Worm (Caenorhabditis elegans) whole organism, mixed stage, embryonic: Measurements from ENCODE around the gene C40H1.3.

ENCODE experiments used
- M03D4.4 ChIP-seq: sonication (generic microtip); optimal IDR thresholded peaks from 2 replicates; lab custom pipeline; 2017; ENCODE audit warnings: mild to moderate bottlenecking, missing genetic modification characterization, missing compliant biosample characterization
- bed-3 ChIP-seq: fragments of 200-800 bp; sonication (Bioruptor generic); optimal IDR thresholded peaks from 3 replicates; lab custom pipeline; 2018; ENCODE audit warnings: mild to moderate bottlenecking, missing genetic modification characterization, moderate library complexity, missing compliant biosample characterization
- blmp-1 ChIP-seq: fragments of 150-350 bp; optimal IDR thresholded peaks from 2 replicates; lab custom pipeline; 2014; ENCODE audit warnings: missing biosample characterization, missing genetic modification characterization
- ceh-39 ChIP-seq: fragments of 150-350 bp; optimal IDR thresholded peaks from 2 replicates; lab custom pipeline; 2014; ENCODE audit warnings: missing biosample characterization, missing genetic modification characterization
- ceh-43 ChIP-seq: fragments of 200-800 bp; sonication (Bioruptor generic); optimal IDR thresholded peaks from 2 replicates; lab custom pipeline; 2018; ENCODE audit warnings: mild to moderate bottlenecking, missing genetic modification characterization, moderate library complexity, missing compliant biosample characterization
- ceh-83 ChIP-seq: fragments of 200-800 bp; sonication (Bioruptor generic); optimal IDR thresholded peaks from 2 replicates; lab custom pipeline; 2018; ENCODE audit warnings: mild to moderate bottlenecking, missing genetic modification characterization, missing compliant biosample characterization
- ces-1 ChIP-seq: fragments of 150-350 bp; optimal IDR thresholded peaks from 2 replicates; lab custom pipeline; 2014; ENCODE audit warnings: missing biosample characterization, missing genetic modification reagents, missing genetic modification characterization
- cnd-1 ChIP-seq: fragments of 200-800 bp; sonication (Bioruptor generic); optimal IDR thresholded peaks from 2 replicates; lab custom pipeline; 2018; ENCODE audit warnings: mild to moderate bottlenecking, missing genetic modification characterization, missing compliant biosample characterization
- drap-1 ChIP-seq: fragments of 200-800 bp; sonication (Bioruptor generic); optimal IDR thresholded peaks from 3 replicates; lab custom pipeline; 2018; ENCODE audit warnings: mild to moderate bottlenecking, missing genetic modification characterization, missing compliant biosample characterization
- elt-1 ChIP-seq: sonication (generic microtip); optimal IDR thresholded peaks from 2 replicates; lab custom pipeline; 2017; ENCODE audit warnings: missing genetic modification characterization, mild to moderate bottlenecking, missing compliant biosample characterization, antibody characterized with exemption, moderate library complexity, borderline replicate concordance; ENCODE audit not compliant: insufficient read depth
- elt-3 ChIP-seq: fragments of 150-350 bp; optimal IDR thresholded peaks from 2 replicates; lab custom pipeline; 2014; ENCODE audit warnings: missing biosample characterization, missing genetic modification characterization
- flh-1 ChIP-seq: fragments of 200-800 bp; sonication (Bioruptor generic); optimal IDR thresholded peaks from 2 replicates; lab custom pipeline; 2018; ENCODE audit warnings: mild to moderate bottlenecking, missing genetic modification characterization, moderate library complexity, missing compliant biosample characterization
- ham-2 ChIP-seq: fragments of 200-800 bp; sonication (Bioruptor generic); optimal IDR thresholded peaks from 2 replicates; lab custom pipeline; 2018; ENCODE audit warnings: mild to moderate bottlenecking, missing genetic modification characterization, missing compliant biosample characterization
- hlh-1 ChIP-seq: fragments of 150-350 bp; optimal IDR thresholded peaks from 2 replicates; lab custom pipeline; 2014; ENCODE audit warnings: missing biosample characterization, missing genetic modification reagents, missing genetic modification characterization
- lin-13 ChIP-seq: fragments of 150-350 bp; optimal IDR thresholded peaks from 2 replicates; lab custom pipeline; 2014; ENCODE audit warnings: missing biosample characterization, missing genetic modification characterization
- lin-32 ChIP-seq: fragments of 200-800 bp; sonication (Bioruptor generic); optimal IDR thresholded peaks from 2 replicates; lab custom pipeline; 2018; ENCODE audit warnings: mild to moderate bottlenecking, missing genetic modification characterization, missing compliant biosample characterization
- lsy-2 ChIP-seq: fragments of 150-350 bp; optimal IDR thresholded peaks from 2 replicates; lab custom pipeline; 2014; ENCODE audit warnings: missing biosample characterization, missing genetic modification characterization
- mab-5 ChIP-seq: fragments of 150-350 bp; optimal IDR thresholded peaks from 2 replicates; lab custom pipeline; 2014; ENCODE audit warnings: missing biosample characterization, missing genetic modification characterization
- mep-1 ChIP-seq: fragments of 150-350 bp; optimal IDR thresholded peaks from 2 replicates; lab custom pipeline; 2017; ENCODE audit warnings: missing biosample characterization, missing genetic modification reagents, missing genetic modification characterization, inconsistent platforms
- mls-2 ChIP-seq: sonication (generic microtip); optimal IDR thresholded peaks from 2 replicates; lab custom pipeline; 2016; ENCODE audit warnings: mild to moderate bottlenecking, missing genetic modification characterization, moderate library complexity, missing compliant biosample characterization
- nhr-12 ChIP-seq: fragments of 150-350 bp; optimal IDR thresholded peaks from 2 replicates; lab custom pipeline; 2014; ENCODE audit warnings: missing biosample characterization, missing genetic modification characterization
- nhr-2 ChIP-seq: fragments of 150-350 bp; optimal IDR thresholded peaks from 2 replicates; lab custom pipeline; 2014; ENCODE audit warnings: missing biosample characterization, missing genetic modification characterization
- nhr-237 ChIP-seq: fragments of 150-350 bp; optimal IDR thresholded peaks from 2 replicates; lab custom pipeline; 2014; ENCODE audit warnings: missing biosample characterization, missing genetic modification characterization
- nhr-28 ChIP-seq: fragments of 150-350 bp; optimal IDR thresholded peaks from 2 replicates; lab custom pipeline; 2014; ENCODE audit warnings: missing biosample characterization, missing genetic modification characterization
- nhr-76 ChIP-seq: sonication (generic microtip); optimal IDR thresholded peaks from 2 replicates; lab custom pipeline; 2017; ENCODE audit warnings: missing biosample characterization, missing genetic modification characterization
- pha-4 ChIP-seq: fragments of 150-350 bp; optimal IDR thresholded peaks from 2 replicates; lab custom pipeline; 2018; ENCODE audit warnings: missing biosample characterization, missing genetic modification reagents, missing genetic modification characterization
- sem-2 ChIP-seq: fragments of 200-800 bp; sonication (Bioruptor generic); optimal IDR thresholded peaks from 2 replicates; lab custom pipeline; 2018; ENCODE audit warnings: mild to moderate bottlenecking, missing genetic modification characterization, missing compliant biosample characterization
- snpc-4 ChIP-seq: fragments of 150-350 bp; optimal IDR thresholded peaks from 2 replicates; lab custom pipeline; 2014; ENCODE audit warnings: missing biosample characterization, missing genetic modification characterization
- sptf-1 ChIP-seq: sonication (generic microtip); optimal IDR thresholded peaks from 2 replicates; lab custom pipeline; 2017; ENCODE audit warnings: mild to moderate bottlenecking, missing genetic modification characterization, moderate library complexity, missing compliant biosample characterization
- tbx-8 ChIP-seq: fragments of 200-800 bp; sonication (Bioruptor generic); optimal IDR thresholded peaks from 2 replicates; lab custom pipeline; 2018; ENCODE audit warnings: mild to moderate bottlenecking, missing genetic modification characterization, moderate library complexity, missing compliant biosample characterization
- unc-120 ChIP-seq: sonication (generic microtip); optimal IDR thresholded peaks from 2 replicates; lab custom pipeline; 2017; ENCODE audit warnings: missing genetic modification characterization, missing compliant biosample characterization; ENCODE audit not compliant: poor library complexity, severe bottlenecking
- unc-62 ChIP-seq: fragments of 150-350 bp; optimal IDR thresholded peaks from 2 replicates; lab custom pipeline; 2014; ENCODE audit warnings: missing biosample characterization, missing genetic modification reagents, missing genetic modification characterization
- zip-8 ChIP-seq: fragments of 150-350 bp; optimal IDR thresholded peaks from 2 replicates; lab custom pipeline; 2014; ENCODE audit warnings: missing biosample characterization, missing genetic modification characterization
- ztf-11 ChIP-seq: fragments of 150-350 bp; optimal IDR thresholded peaks from 2 replicates; lab custom pipeline; 2014; ENCODE audit warnings: missing biosample characterization, missing genetic modification characterization

Gene C40H1.3

DNA sequence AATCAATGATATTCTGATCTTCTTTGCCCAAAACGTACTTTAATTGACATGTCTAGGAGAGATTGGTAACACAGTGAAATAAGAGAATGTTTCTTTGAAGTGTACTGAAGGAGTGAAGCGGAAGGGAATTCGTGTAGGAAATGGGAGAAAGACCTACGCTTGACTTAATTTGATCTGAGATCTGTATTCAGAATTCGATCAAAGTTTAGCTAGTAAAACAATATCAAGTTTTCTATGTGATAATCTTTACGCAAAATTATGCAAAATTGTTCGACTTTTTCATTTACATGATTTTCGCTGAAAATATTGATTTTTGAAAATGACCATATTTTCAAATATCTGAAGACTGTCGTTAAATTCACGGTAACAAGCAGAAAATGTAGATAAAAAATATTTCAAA is 31.8 kb downstream of the C40H1.3 start, which contains the start of gene K01B6.4:
K01B6.4 (minus strand) TSS at position 101 of the 400 bp plus-strand sequence.
- no peak for TF ChIP-seq bed-3 (GFP tag; lab: Kevin White, UChicago)
- no peak for TF ChIP-seq sptf-1 (tag; lab: Kevin White, UChicago)
- TF ChIP-seq cnd-1 (tag; lab: Kevin White, UChicago): no peak
- TF ChIP-seq elt-1 (tag; lab: Kevin White, UChicago): no peak
- no peak for TF ChIP-seq pha-4 (tag; lab: Kevin White, UChicago)
- TF ChIP-seq ztf-11 (tag; lab: Kevin White, UChicago): no peak
- no peak for TF ChIP-seq mab-5 (tag; lab: Kevin White, UChicago)
- no peak for TF ChIP-seq lin-32 (GFP tag; lab: Kevin White, UChicago)
- no peak for TF ChIP-seq ceh-43 (GFP tag; lab: Kevin White, UChicago)
- no peak for TF ChIP-seq mls-2 (tag; lab: Kevin White, UChicago)

DNA sequence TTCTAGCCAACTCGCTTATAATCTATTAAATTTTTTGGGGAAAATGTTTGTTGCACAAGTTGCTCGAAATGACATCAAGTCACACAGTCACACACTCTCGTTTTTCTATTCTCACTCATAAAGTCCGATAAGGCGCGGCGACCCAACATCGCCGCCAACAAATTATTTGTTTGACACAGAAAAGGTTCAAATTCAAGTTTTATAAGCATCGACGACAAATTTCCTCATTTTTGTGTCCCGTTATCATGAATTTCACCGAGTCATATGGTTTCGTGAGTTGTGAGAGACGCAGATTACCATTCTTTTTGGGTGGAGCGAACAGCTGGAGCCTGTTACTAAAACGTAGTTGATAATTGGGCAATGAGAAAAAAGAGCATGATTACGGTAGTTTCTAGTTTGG is 39.4 kb downstream of the C40H1.3 start:
- TF ChIP-seq ceh-83 (no peak), lin-13 (tag; lab: Kevin White, UChicago) (no peak), nhr-2 (no peak), hlh-1 (no peak), sptf-1 (tag; lab: Kevin White, UChicago) (no peak), nhr-237 (no peak), M03D4.4 (no peak)
- TF ChIP-seq, all 35 proteins: peak for 0

- TF ChIP-seq sptf-1 (tag; lab: Kevin White, UChicago) (no peak), ceh-83 (no peak), nhr-2 (no peak), lsy-2 (no peak), bed-3 (GFP tag; lab: Kevin White, UChicago) (no peak), snpc-4 (tag; lab: Kevin White, UChicago) (no peak), nhr-76 (tag; lab: Kevin White, UChicago) (no peak), unc-62 (GFP tag; lab: Kevin White, UChicago) (no peak), mab-5 (tag; lab: Kevin White, UChicago) (no peak), ham-2 (GFP tag; lab: Kevin White, UChicago) (no peak), hlh-1 (no peak), M03D4.4 (no peak), zip-8 (tag; lab: Kevin White, UChicago) (no peak), nhr-28 (tag; lab: Kevin White, UChicago) (no peak), unc-120 (tag; lab: Kevin White, UChicago) (no peak), lin-32 (GFP tag; lab: Kevin White, UChicago) (no peak), nhr-12 (no peak), sem-2 (no peak), elt-1 (tag; lab: Kevin White, UChicago) (no peak), elt-3 (tag; lab: Kevin White, UChicago) (no peak)
These were observed 40.6 kb downstream of the C40H1.3 start for ce11 chrIII:9288540-9288939.

DNA sequence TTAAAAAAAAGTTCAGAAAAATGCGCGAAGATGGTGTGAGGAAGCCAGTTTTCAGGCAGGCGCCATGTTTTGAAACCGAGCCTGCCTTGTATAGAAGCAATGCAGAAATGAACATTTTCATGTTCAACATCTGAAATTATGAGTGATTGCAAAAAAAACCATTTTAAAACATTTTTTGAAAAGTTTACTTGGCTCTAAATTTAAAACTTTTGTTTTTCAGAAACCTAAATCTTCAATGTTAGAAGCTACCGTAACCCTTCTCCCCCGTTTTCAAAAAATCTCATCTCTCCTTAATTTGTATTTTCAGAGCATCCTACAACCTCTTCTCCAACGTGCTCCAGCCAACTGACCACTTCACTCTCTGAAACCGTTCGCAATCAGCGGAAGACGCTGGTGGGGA is 47.7 kb downstream of the C40H1.3 start, which contains the start of gene fozi-1:
fozi-1 (plus strand) TSS at position 301 of the 400 bp plus-strand sequence.
- TF ChIP-seq drap-1 (GFP tag; lab: Kevin White, UChicago): no peak
- TF ChIP-seq nhr-12: no peak
- no peak for TF ChIP-seq unc-120 (tag; lab: Kevin White, UChicago)
- no peak for TF ChIP-seq mep-1 (tag; lab: Kevin White, UChicago)
- TF ChIP-seq sptf-1 (tag; lab: Kevin White, UChicago): no peak
- no peak for TF ChIP-seq mab-5 (tag; lab: Kevin White, UChicago)
- TF ChIP-seq ceh-83: no peak
- TF ChIP-seq sem-2: no peak
- no peak for TF ChIP-seq flh-1 (GFP tag; lab: Kevin White, UChicago)
- TF ChIP-seq lin-13 (tag; lab: Kevin White, UChicago): no peak
- no peak for TF ChIP-seq ham-2 (GFP tag; lab: Kevin White, UChicago)
- TF ChIP-seq, all 35 proteins: peak for 0

DNA sequence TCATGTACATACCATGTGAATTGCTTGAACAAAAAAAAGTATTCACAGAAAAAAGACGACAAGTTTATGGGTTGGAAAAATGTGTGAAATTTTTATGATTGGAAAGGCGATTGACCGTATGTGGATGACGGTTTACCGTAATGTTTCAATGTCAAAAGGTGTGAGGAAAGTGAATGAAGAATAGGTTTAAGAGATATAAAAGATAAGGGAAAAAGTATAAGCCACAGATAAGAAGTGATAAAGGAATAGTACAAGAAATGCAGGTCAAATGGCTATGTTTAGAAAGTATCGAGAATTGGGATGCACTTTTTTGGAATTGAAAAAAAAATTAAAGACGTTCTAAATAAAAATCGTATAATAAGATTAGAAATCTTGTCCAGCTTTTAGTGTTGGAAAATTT is 51.4 kb downstream of the C40H1.3 start:
- TF ChIP-seq cnd-1 (tag; lab: Kevin White, UChicago): no peak
- TF ChIP-seq elt-3 (tag; lab: Kevin White, UChicago): no peak
- no peak for TF ChIP-seq tbx-8 (GFP tag; lab: Kevin White, UChicago)
- TF ChIP-seq drap-1 (GFP tag; lab: Kevin White, UChicago): no peak
- TF ChIP-seq ceh-43 (GFP tag; lab: Kevin White, UChicago): no peak
- TF ChIP-seq sptf-1 (tag; lab: Kevin White, UChicago): no peak
- no peak for TF ChIP-seq unc-62 (GFP tag; lab: Kevin White, UChicago)
- TF ChIP-seq ces-1 (GFP tag; lab: Kevin White, UChicago): no peak
- TF ChIP-seq lsy-2: no peak
- no peak for TF ChIP-seq unc-120 (tag; lab: Kevin White, UChicago)
- no peak for TF ChIP-seq nhr-12
- TF ChIP-seq snpc-4 (tag; lab: Kevin White, UChicago): no peak
- no peak for TF ChIP-seq bed-3 (GFP tag; lab: Kevin White, UChicago)
- TF ChIP-seq nhr-237: no peak
- TF ChIP-seq ceh-83: no peak
- no peak for TF ChIP-seq ceh-39
- TF ChIP-seq blmp-1: no peak
- TF ChIP-seq elt-1 (tag; lab: Kevin White, UChicago): no peak
- no peak for TF ChIP-seq nhr-2
- no peak for TF ChIP-seq lin-32 (GFP tag; lab: Kevin White, UChicago)
